Fruit fly (Drosophila melanogaster) whole organism, embryonic: ENCODE measurements around the gene Vps26.

Source experiments
- CG10274 ChIP-seq: fragments of 200-800 bp; sonication (Bioruptor generic); optimal IDR thresholded peaks from 3 replicates; lab custom pipeline; 2017; ENCODE audit warnings: missing biosample characterization, mild to moderate bottlenecking, missing genetic modification characterization
- CG11093 ChIP-seq: fragments of 200-800 bp; sonication (Bioruptor generic); IDR thresholded peaks from 3 replicates; pipeline ENCODE4 v1.3.6; 2022; ENCODE audit warnings: missing biosample characterization, missing genetic modification characterization
- CG11723 ChIP-seq: fragments of 200-800 bp; sonication (Bioruptor generic); optimal IDR thresholded peaks from 2 replicates; lab custom pipeline; 2017; ENCODE audit warnings: missing biosample characterization, mild to moderate bottlenecking, missing genetic modification characterization
- CG12219 ChIP-seq: fragments of 200-800 bp; sonication (Bioruptor generic); optimal IDR thresholded peaks from 3 replicates; lab custom pipeline; 2018; ENCODE audit warnings: missing biosample characterization, mild to moderate bottlenecking, missing genetic modification characterization
- CG13287 ChIP-seq: fragments of 200-800 bp; sonication (Bioruptor generic); IDR thresholded peaks from 2 replicates; pipeline ENCODE4 v1.3.6; 2022; ENCODE audit warnings: missing biosample characterization, missing genetic modification characterization; ENCODE audit not compliant: partially characterized antibody
- CG1603 ChIP-seq: fragments of 200-800 bp; sonication (Bioruptor generic); optimal IDR thresholded peaks from 2 replicates; lab custom pipeline; 2019; ENCODE audit warnings: missing biosample characterization, mild to moderate bottlenecking, missing genetic modification characterization, moderate library complexity
- CG16815 ChIP-seq: fragments of 200-800 bp; sonication (Bioruptor generic); optimal IDR thresholded peaks from 3 replicates; lab custom pipeline; 2017; ENCODE audit warnings: missing biosample characterization, mild to moderate bottlenecking, missing genetic modification characterization
- CG17361 ChIP-seq: fragments of 200-800 bp; sonication (Bioruptor generic); IDR thresholded peaks from 3 replicates; pipeline ENCODE4 v1.3.6; 2022; ENCODE audit warnings: missing biosample characterization, missing genetic modification characterization
- CG1832 ChIP-seq: fragments of 200-800 bp; sonication (Bioruptor generic); optimal IDR thresholded peaks from 2 replicates; lab custom pipeline; 2017; ENCODE audit warnings: missing biosample characterization, mild to moderate bottlenecking, missing genetic modification characterization, inconsistent platforms
- CG2202 ChIP-seq: fragments of 200-800 bp; sonication (Bioruptor generic); optimal IDR thresholded peaks from 2 replicates; lab custom pipeline; 2018; ENCODE audit warnings: missing biosample characterization, mild to moderate bottlenecking, missing genetic modification characterization
- CG2678 ChIP-seq: fragments of 200-800 bp; sonication (Bioruptor generic); optimal IDR thresholded peaks from 3 replicates; lab custom pipeline; 2019; ENCODE audit warnings: missing biosample characterization, mild to moderate bottlenecking, missing genetic modification characterization, moderate library complexity
- CG4360 ChIP-seq: fragments of 200-800 bp; sonication (Bioruptor generic); IDR thresholded peaks from 2 replicates; pipeline ENCODE4 v1.3.6; 2022; ENCODE audit warnings: missing biosample characterization, missing genetic modification characterization
- CG4707 ChIP-seq: fragments of 200-800 bp; sonication (Bioruptor generic); optimal IDR thresholded peaks from 2 replicates; lab custom pipeline; 2018; ENCODE audit warnings: missing biosample characterization, mild to moderate bottlenecking, missing genetic modification characterization, moderate library complexity
- CG7372 ChIP-seq: fragments of 200-800 bp; sonication (Bioruptor generic); IDR thresholded peaks from 2 replicates; pipeline ENCODE4 v1.3.6; 2022; ENCODE audit warnings: missing biosample characterization, missing genetic modification characterization
- CG8359 ChIP-seq: fragments of 200-800 bp; sonication (Bioruptor generic); optimal IDR thresholded peaks from 2 replicates; lab custom pipeline; 2017; ENCODE audit warnings: missing biosample characterization, mild to moderate bottlenecking, missing genetic modification characterization, borderline replicate concordance
- CG8388 ChIP-seq: fragments of 200-800 bp; sonication (Bioruptor generic); optimal IDR thresholded peaks from 2 replicates; lab custom pipeline; 2019; ENCODE audit warnings: missing biosample characterization, mild to moderate bottlenecking, missing genetic modification characterization, moderate library complexity
- CrebB ChIP-seq: fragments of 200-800 bp; sonication (Bioruptor generic); optimal IDR thresholded peaks from 3 replicates; lab custom pipeline; 2018; ENCODE audit warnings: missing biosample characterization, mild to moderate bottlenecking, missing genetic modification characterization
- D19B ChIP-seq: fragments of 200-800 bp; sonication (Bioruptor generic); optimal IDR thresholded peaks from 2 replicates; lab custom pipeline; 2017; ENCODE audit warnings: missing biosample characterization, mild to moderate bottlenecking, missing genetic modification characterization
- Dp ChIP-seq: fragments of 200-800 bp; sonication (Bioruptor generic); optimal IDR thresholded peaks from 2 replicates; lab custom pipeline; 2018; ENCODE audit warnings: missing biosample characterization, mild to moderate bottlenecking, missing genetic modification characterization, moderate library complexity
- E2f1 ChIP-seq: fragments of 200-800 bp; sonication (Bioruptor generic); IDR thresholded peaks from 2 replicates; pipeline ENCODE4 v1.3.6; 2022; ENCODE audit warnings: missing biosample characterization, missing genetic modification characterization
- Fer1 ChIP-seq: fragments of 200-800 bp; sonication (Bioruptor generic); optimal IDR thresholded peaks from 2 replicates; lab custom pipeline; 2017; ENCODE audit warnings: missing biosample characterization, mild to moderate bottlenecking, missing genetic modification characterization
- Fer3 ChIP-seq: fragments of 200-800 bp; sonication (Bioruptor generic); optimal IDR thresholded peaks from 2 replicates; lab custom pipeline; 2018; ENCODE audit warnings: missing biosample characterization, mild to moderate bottlenecking, missing genetic modification characterization, moderate library complexity
- HmgZ ChIP-seq: fragments of 200-800 bp; sonication (Bioruptor generic); optimal IDR thresholded peaks from 2 replicates; lab custom pipeline; 2018; ENCODE audit warnings: missing biosample characterization, mild to moderate bottlenecking, missing genetic modification characterization
- MESR4 ChIP-seq: fragments of 200-800 bp; sonication (Bioruptor generic); optimal IDR thresholded peaks from 2 replicates; lab custom pipeline; 2018; ENCODE audit warnings: missing biosample characterization, mild to moderate bottlenecking, missing genetic modification characterization, moderate library complexity
- Oaz ChIP-seq: fragments of 200-800 bp; sonication (Bioruptor generic); IDR thresholded peaks from 2 replicates; pipeline ENCODE4 v1.3.6; 2022; ENCODE audit warnings: missing biosample characterization, missing genetic modification characterization
- Spps ChIP-seq: fragments of 200-800 bp; sonication (Bioruptor generic); optimal IDR thresholded peaks from 2 replicates; lab custom pipeline; 2018; ENCODE audit warnings: missing biosample characterization, mild to moderate bottlenecking, missing genetic modification characterization
- Ssrp ChIP-seq: fragments of 200-800 bp; sonication (Bioruptor generic); optimal IDR thresholded peaks from 2 replicates; lab custom pipeline; 2018; ENCODE audit warnings: missing biosample characterization, mild to moderate bottlenecking, missing genetic modification characterization, moderate library complexity
- YL-1 ChIP-seq: fragments of 200-800 bp; sonication (Bioruptor generic); optimal IDR thresholded peaks from 3 replicates; lab custom pipeline; 2017; ENCODE audit warnings: missing biosample characterization, mild to moderate bottlenecking, missing genetic modification characterization
- amos ChIP-seq: fragments of 200-800 bp; sonication (Bioruptor generic); IDR thresholded peaks from 2 replicates; pipeline ENCODE4 v1.3.6; 2022; ENCODE audit warnings: missing biosample characterization, missing genetic modification characterization; ENCODE audit not compliant: partially characterized antibody
- ase ChIP-seq: fragments of 200-800 bp; sonication (Bioruptor generic); IDR thresholded peaks from 3 replicates; pipeline ENCODE4 v1.3.6; 2022; ENCODE audit warnings: missing biosample characterization, missing genetic modification characterization
- ash1 ChIP-seq: fragments of 200-800 bp; sonication (Bioruptor generic); optimal IDR thresholded peaks from 2 replicates; lab custom pipeline; 2018; ENCODE audit warnings: missing biosample characterization, mild to moderate bottlenecking, missing genetic modification characterization
- ato ChIP-seq: fragments of 200-800 bp; sonication (Bioruptor generic); IDR thresholded peaks from 2 replicates; pipeline ENCODE4 v1.3.6; 2022; ENCODE audit warnings: missing biosample characterization, missing genetic modification characterization; ENCODE audit not compliant: partially characterized antibody
- bab2 ChIP-seq: fragments of 200-800 bp; sonication (Bioruptor generic); optimal IDR thresholded peaks from 2 replicates; lab custom pipeline; 2016; ENCODE audit warnings: missing biosample characterization, missing genetic modification characterization
- br ChIP-seq: fragments of >200 bp; optimal IDR thresholded peaks from 2 replicates; lab custom pipeline; 2017
- ftz-f1 ChIP-seq: fragments of 200-800 bp; sonication (Bioruptor generic); optimal IDR thresholded peaks from 2 replicates; lab custom pipeline; 2016; ENCODE audit warnings: missing biosample characterization, missing genetic modification characterization
- grn ChIP-seq: fragments of 200-800 bp; sonication (Bioruptor generic); optimal IDR thresholded peaks from 3 replicates; lab custom pipeline; 2017; ENCODE audit warnings: missing biosample characterization, missing genetic modification characterization
- hb ChIP-seq: fragments of 200-800 bp; sonication (Bioruptor generic); IDR thresholded peaks from 3 replicates; pipeline ENCODE4 v1.3.6; 2022; ENCODE audit warnings: missing biosample characterization, missing genetic modification characterization; ENCODE audit not compliant: partially characterized antibody
- klu ChIP-seq: fragments of 200-800 bp; sonication (Bioruptor generic); IDR thresholded peaks from 2 replicates; pipeline ENCODE4 v1.3.6; 2022; ENCODE audit warnings: missing biosample characterization, missing genetic modification characterization
- lola ChIP-seq, 3 experiments: fragments of >200 bp in 2 of 3; fragments of 200-800 bp in 1 of 3; sonication (Bioruptor generic) in 1 of 3; optimal IDR thresholded peaks; 2 replicates each; lab custom pipeline; 2017 to 2019; ENCODE audit warnings: missing biosample characterization in 3 of 3, missing genetic modification characterization in 3 of 3, mild to moderate bottlenecking in 1 of 3, moderate library complexity in 1 of 3
- mam ChIP-seq: fragments of 200-800 bp; sonication (Bioruptor generic); optimal IDR thresholded peaks from 3 replicates; lab custom pipeline; 2016; ENCODE audit warnings: missing biosample characterization, missing genetic modification characterization
- org-1 ChIP-seq: fragments of 200-800 bp; sonication (Bioruptor generic); optimal IDR thresholded peaks from 2 replicates; lab custom pipeline; 2017; ENCODE audit warnings: missing biosample characterization, missing genetic modification characterization
- pb ChIP-seq: fragments of 200-800 bp; sonication (Bioruptor generic); optimal IDR thresholded peaks from 3 replicates; lab custom pipeline; 2016; ENCODE audit warnings: missing biosample characterization, missing genetic modification characterization
- row ChIP-seq: fragments of 200-800 bp; sonication (Bioruptor generic); IDR thresholded peaks from 3 replicates; pipeline ENCODE4 v1.3.6; 2022; ENCODE audit warnings: missing biosample characterization, missing genetic modification characterization
- sim ChIP-seq: fragments of 200-800 bp; sonication (Bioruptor generic); IDR thresholded peaks from 2 replicates; pipeline ENCODE4 v1.3.6; 2022; ENCODE audit warnings: missing biosample characterization, missing genetic modification characterization
- slou ChIP-seq: fragments of 200-800 bp; sonication (Bioruptor generic); optimal IDR thresholded peaks from 3 replicates; lab custom pipeline; 2016; ENCODE audit warnings: missing biosample characterization, missing genetic modification characterization
- sna ChIP-seq: fragments of 200-800 bp; sonication (Bioruptor generic); IDR thresholded peaks from 2 replicates; pipeline ENCODE4 v1.3.6; 2022; ENCODE audit warnings: missing biosample characterization, missing genetic modification characterization; ENCODE audit not compliant: partially characterized antibody
- sob ChIP-seq: fragments of 200-800 bp; sonication (Bioruptor generic); IDR thresholded peaks from 2 replicates; pipeline ENCODE4 v1.3.6; 2022; ENCODE audit warnings: missing biosample characterization, missing genetic modification characterization
- tgo ChIP-seq: fragments of 200-800 bp; sonication (Bioruptor generic); IDR thresholded peaks from 3 replicates; pipeline ENCODE4 v1.3.6; 2022; ENCODE audit warnings: missing biosample characterization, missing genetic modification characterization
- tna ChIP-seq: fragments of 200-800 bp; sonication (Bioruptor generic); IDR thresholded peaks from 2 replicates; pipeline ENCODE4 v1.3.6; 2022; ENCODE audit warnings: missing biosample characterization, missing genetic modification characterization; ENCODE audit not compliant: partially characterized antibody
- vnd ChIP-seq: fragments of 200-800 bp; sonication (Bioruptor generic); IDR thresholded peaks from 3 replicates; pipeline ENCODE4 v1.3.6; 2022; ENCODE audit warnings: missing biosample characterization, missing genetic modification characterization; ENCODE audit not compliant: partially characterized antibody
- z ChIP-seq: fragments of 200-800 bp; sonication (Bioruptor generic); IDR thresholded peaks from 3 replicates; pipeline ENCODE4 v1.3.6; 2022; ENCODE audit warnings: missing biosample characterization, missing genetic modification characterization

Gene Vps26

dm6 chrX:1858867-1859266 lies 14.8 kb upstream of the Vps26 start, which contains the start of gene Lamtor5 (continued):
- TF ChIP-seq row: peak; percentile 84
- TF ChIP-seq Fer1 (GFP tag; lab: Kevin White, UChicago): peak; percentile 55
- TF ChIP-seq amos (GFP tag; lab: Robert Waterston, UW): peak; percentile 47; the same call in 1 of the 2 replicates
- no peak for TF ChIP-seq CG16815 (GFP tag; lab: Kevin White, UChicago)
- peak; percentile 61 for TF ChIP-seq sob (GFP tag; lab: Robert Waterston, UW)
- TF ChIP-seq tna: no peak
- no peak for TF ChIP-seq ash1 (GFP tag; lab: Kevin White, UChicago)
- TF ChIP-seq bab2 (GFP tag; lab: Kevin White, UChicago): peak; percentile 35
- TF ChIP-seq CG17361 (GFP tag; lab: Robert Waterston, UW): peak; percentile 43; the same call in 1 of the 3 replicates
- no peak for TF ChIP-seq z (GFP tag; lab: Robert Waterston, UW)
- TF ChIP-seq vnd (GFP tag; lab: Robert Waterston, UW): no peak
- TF ChIP-seq HmgZ (tag; lab: Kevin White, UChicago): peak; percentile 6
- TF ChIP-seq sim (GFP tag; lab: Robert Waterston, UW): no peak
- TF ChIP-seq CG11093 (GFP tag; lab: Robert Waterston, UW): no peak
- TF ChIP-seq CG7372: no peak
- peak; percentile 71 for TF ChIP-seq MESR4 (GFP tag; lab: Kevin White, UChicago)
- peak; percentile 45 for TF ChIP-seq Fer3 (tag; lab: Kevin White, UChicago)
- peak; percentile 43 for TF ChIP-seq mam (GFP tag; lab: Kevin White, UChicago)
- TF ChIP-seq CG2202 (tag; lab: Kevin White, UChicago): no peak
- TF ChIP-seq lola (GFP tag; optimal IDR thresholded peaks at IDR 0.05; lab: Kevin White, UChicago): peak in 1 of 3 experiments; percentile 21
- TF ChIP-seq pb: no peak
- TF ChIP-seq YL-1 (GFP tag; lab: Kevin White, UChicago): peak; percentile 39
- TF ChIP-seq CG2678 (tag; lab: Kevin White, UChicago): peak; percentile 54
- TF ChIP-seq CG11723: no peak
- TF ChIP-seq CG12219 (GFP tag; lab: Kevin White, UChicago): no peak
- no peak for TF ChIP-seq Oaz (GFP tag; lab: Robert Waterston, UW)
- TF ChIP-seq CG8359: no peak
- no peak for TF ChIP-seq sna
- TF ChIP-seq br: no peak
- TF ChIP-seq CrebB (tag; lab: Kevin White, UChicago): peak; percentile 5
- TF ChIP-seq Spps: no peak
- TF ChIP-seq ase: no peak
- no peak for TF ChIP-seq org-1
- TF ChIP-seq Ssrp (tag; lab: Kevin White, UChicago): peak; percentile 32
- TF ChIP-seq E2f1 (GFP tag; lab: Robert Waterston, UW): no peak
- TF ChIP-seq CG10274 (GFP tag; lab: Kevin White, UChicago): no peak
- TF ChIP-seq CG13287 (GFP tag; lab: Robert Waterston, UW): peak; percentile 44
- peak; percentile 27 for TF ChIP-seq CG1603 (tag; lab: Kevin White, UChicago)
- peak; percentile 18 for TF ChIP-seq CG8388 (GFP tag; lab: Kevin White, UChicago)
- TF ChIP-seq grn: no peak
- TF ChIP-seq D19B (GFP tag; lab: Kevin White, UChicago): peak; percentile 1
- TF ChIP-seq ftz-f1: no peak
- no peak for TF ChIP-seq hb (GFP tag; lab: Robert Waterston, UW)
- TF ChIP-seq ato: no peak; the same call in 1 of the 2 replicates
- peak; percentile 15; the same call in 1 of the 2 replicates for TF ChIP-seq klu (GFP tag; lab: Robert Waterston, UW)
- TF ChIP-seq Dp (GFP tag; lab: Kevin White, UChicago): no peak
- TF ChIP-seq CG1832: no peak
- no peak for TF ChIP-seq CG4360 (GFP tag; lab: Robert Waterston, UW)
- peak; percentile 51 for TF ChIP-seq CG4707 (GFP tag; lab: Kevin White, UChicago)
- peak; percentile 33; the same call in 1 of the 3 replicates for TF ChIP-seq tgo
- TF ChIP-seq slou (GFP tag; lab: Kevin White, UChicago): peak; percentile 12
